Fruit fly (Drosophila melanogaster): ENCODE results near the gene X11Lbeta.

X11Lbeta gene

DNA sequence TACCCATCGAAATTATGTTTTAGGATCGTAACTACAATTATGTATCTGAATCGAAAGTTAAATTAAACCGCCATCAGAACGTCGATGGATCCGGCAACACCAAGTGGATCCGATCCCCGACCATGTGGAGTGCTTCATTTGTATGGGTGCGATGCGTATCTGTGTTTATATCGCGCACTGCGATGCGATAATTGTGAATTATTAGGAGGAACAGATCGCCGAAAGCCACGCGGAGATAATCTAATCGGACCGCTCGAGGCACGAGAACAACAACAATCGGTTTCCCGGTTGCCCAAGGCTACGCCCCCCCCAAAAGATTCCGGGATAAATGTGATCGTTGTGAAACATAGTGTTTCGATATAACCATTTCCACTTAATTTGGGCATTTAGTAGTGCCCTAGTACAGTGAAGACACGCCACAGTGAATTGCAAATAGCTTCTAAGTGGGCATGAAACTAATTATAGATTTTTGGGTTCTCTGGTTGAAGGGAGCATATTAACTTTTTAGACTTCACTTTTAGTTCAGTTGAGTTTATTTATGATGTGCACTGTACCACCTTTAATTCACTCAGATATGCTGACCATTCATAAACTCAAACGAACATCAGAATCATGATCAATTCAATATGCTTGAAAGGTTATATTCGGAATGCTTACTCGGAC lies 27.2 kb upstream of the X11Lbeta start (continued):
- no peak for TF ChIP-seq lov (optimal IDR thresholded peaks at IDR 0.05)
- 0 out of 3 replicates have a peak, but pooled peaks have one; percentile 52 for TF ChIP-seq lov (GFP tag; IDR thresholded peaks at IDR 0.05)
- TF ChIP-seq CG15269 (tag; optimal IDR thresholded peaks at IDR 0.05) = peak; percentile 59
- peak; percentile 21 for TF ChIP-seq CG13296 (GFP tag; optimal IDR thresholded peaks at IDR 0.05)
- TF ChIP-seq vvl (GFP tag; IDR thresholded peaks at IDR 0.05) = peak; percentile 69
- TF ChIP-seq Rx (GFP tag; IDR thresholded peaks at IDR 0.05) = peak; percentile 69
- TF ChIP-seq Pdp1 (GFP tag; optimal IDR thresholded peaks at IDR 0.05) = peak; percentile 53 to 55
- TF ChIP-seq Blimp-1 (GFP tag; optimal IDR thresholded peaks at IDR 0.05) = peak; percentile 43
- peak; percentile 58 for TF ChIP-seq al (GFP tag; IDR thresholded peaks at IDR 0.05)
- TF ChIP-seq NK7.1 (GFP tag; optimal IDR thresholded peaks at IDR 0.05) = no peak
- TF ChIP-seq CG17612 (GFP tag; IDR thresholded peaks at IDR 0.05) = 0 out of 2 replicates have a peak, but pooled peaks have one; percentile 7
- peak; percentile 41 for TF ChIP-seq CG30403 (GFP tag; optimal IDR thresholded peaks at IDR 0.05)
- TF ChIP-seq CG9932 (GFP tag; IDR thresholded peaks at IDR 0.05) = peak; percentile 71
- TF ChIP-seq Hsf (GFP tag; optimal IDR thresholded peaks at IDR 0.05) = peak; percentile 54
- TF ChIP-seq CG10209 (GFP tag; optimal IDR thresholded peaks at IDR 0.05) = peak; percentile 12
- peak; percentile 74; the same call in 2 of the 3 replicates for TF ChIP-seq tgo (GFP tag; IDR thresholded peaks at IDR 0.05)
- TF ChIP-seq CG4424 (GFP tag; optimal IDR thresholded peaks at IDR 0.05) = peak; percentile 53
- TF ChIP-seq Abd-B (GFP tag; optimal IDR thresholded peaks at IDR 0.05) = peak; percentile 0
- peak; percentile 21 for TF ChIP-seq CG1602 (GFP tag; optimal IDR thresholded peaks at IDR 0.05)
- TF ChIP-seq wdn (GFP tag; IDR thresholded peaks at IDR 0.05) = 0 out of 2 replicates have a peak, but pooled peaks have one; percentile 14
- no peak for TF ChIP-seq Doc2 (GFP tag; IDR thresholded peaks at IDR 0.05)
- peak; percentile 49; the same call in 1 of the 2 replicates for TF ChIP-seq CG32772 (GFP tag; IDR thresholded peaks at IDR 0.05)
- TF ChIP-seq sob (GFP tag; IDR thresholded peaks at IDR 0.05) = peak; percentile 44; the same call in 1 of the 2 replicates
- no peak for TF ChIP-seq CG4328 (GFP tag; optimal IDR thresholded peaks at IDR 0.05)
- TF ChIP-seq CG4360 (GFP tag; IDR thresholded peaks at IDR 0.05) = peak; percentile 26; the same call in 1 of the 2 replicates
- TF ChIP-seq CG12769 (tag; optimal IDR thresholded peaks at IDR 0.05) = peak; percentile 80
- TF ChIP-seq maf-S (GFP tag; optimal IDR thresholded peaks at IDR 0.05) = peak; percentile 13
- TF ChIP-seq fd3F (GFP tag; optimal IDR thresholded peaks at IDR 0.05) = peak; percentile 16
- TF ChIP-seq CG9817 (tag; optimal IDR thresholded peaks at IDR 0.05) = peak; percentile 64
- TF ChIP-seq hkb (optimal IDR thresholded peaks at IDR 0.05) = no peak
- peak; percentile 55; the same call in 1 of the 2 replicates for TF ChIP-seq hkb (GFP tag; IDR thresholded peaks at IDR 0.05)
- TF ChIP-seq Poxn (GFP tag; IDR thresholded peaks at IDR 0.05) = no peak
- TF ChIP-seq chif (GFP tag; optimal IDR thresholded peaks at IDR 0.05) = peak; percentile 43 to 45
- TF ChIP-seq CG8478 (optimal IDR thresholded peaks at IDR 0.05) = no peak
- TF ChIP-seq psq (GFP tag; optimal IDR thresholded peaks at IDR 0.05) = no peak
- peak; percentile 15 for TF ChIP-seq fu2 (GFP tag; optimal IDR thresholded peaks at IDR 0.05)
- TF ChIP-seq CG1529 (GFP tag; optimal IDR thresholded peaks at IDR 0.05) = no peak
- peak; percentile 47 for TF ChIP-seq CG31441 (GFP tag; IDR thresholded peaks at IDR 0.05)
- TF ChIP-seq CG15696 (tag; optimal IDR thresholded peaks at IDR 0.05) = no peak
- peak; percentile 53 for TF ChIP-seq Oli (tag; optimal IDR thresholded peaks at IDR 0.05)
- TF ChIP-seq Fer1 (GFP tag; optimal IDR thresholded peaks at IDR 0.05) = peak; percentile 16

DNA sequence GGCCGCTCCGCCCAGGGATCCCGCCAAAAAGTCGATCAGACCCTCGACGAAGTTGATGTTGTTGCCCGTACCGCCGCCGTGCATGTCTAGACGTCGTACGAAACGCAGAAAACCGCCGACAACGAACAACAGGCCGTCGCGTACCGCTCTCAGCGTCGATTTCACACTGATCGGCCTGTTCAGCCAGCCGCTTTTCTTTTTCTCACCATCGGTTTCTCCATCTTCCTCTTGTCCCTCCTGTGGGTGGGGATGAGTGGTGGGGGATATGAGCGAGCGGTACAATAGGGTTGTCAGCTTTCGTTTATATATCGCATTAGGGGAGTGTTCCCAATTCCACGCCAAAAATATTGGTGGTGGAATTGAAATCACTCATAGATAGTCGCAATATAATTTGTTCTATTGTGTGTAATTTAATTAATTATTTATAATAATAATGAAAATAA lies 26.0 kb upstream of the X11Lbeta start:
- TF ChIP-seq CG13894 (tag; optimal IDR thresholded peaks at IDR 0.05) (no peak), cato (GFP tag; optimal IDR thresholded peaks at IDR 0.05; ENCODE audit: borderline replicate concordance) (peak; percentile 34), CG6765 (GFP tag; optimal IDR thresholded peaks at IDR 0.05) (peak; percentile 32), CG15269 (tag; optimal IDR thresholded peaks at IDR 0.05) (peak; percentile 38), HLH3B (GFP tag; IDR thresholded peaks at IDR 0.05) (peak; percentile 32; the same call in 1 of the 2 replicates), CG10979 (tag; optimal IDR thresholded peaks at IDR 0.05) (peak; percentile 21), CG8944 (GFP tag; optimal IDR thresholded peaks at IDR 0.05) (peak; percentile 9), bcd (GFP tag; optimal IDR thresholded peaks at IDR 0.05) (peak; percentile 44), CG4424 (GFP tag; optimal IDR thresholded peaks at IDR 0.05) (peak; percentile 31), CG3281 (GFP tag; optimal IDR thresholded peaks at IDR 0.05) (peak; percentile 20), CG30431 (GFP tag; optimal IDR thresholded peaks at IDR 0.05) (peak; percentile 7), jing (GFP tag; optimal IDR thresholded peaks at IDR 0.05) (no peak), NFAT (GFP tag; IDR thresholded peaks at IDR 0.05) (peak; percentile 37; the same call in 1 of the 2 replicates)
